Worm (Caenorhabditis elegans) whole organism, L3 larva: ENCODE measurements around the gene C29F9.5.

Experiments used
- daf-12 ChIP-seq: fragments of 150-350 bp; optimal IDR thresholded peaks from 2 replicates; lab custom pipeline; 2014; ENCODE audit warnings: missing biosample characterization, missing genetic modification reagents, missing genetic modification characterization
- lin-15B ChIP-seq: fragments of 150-350 bp; optimal IDR thresholded peaks from 2 replicates; lab custom pipeline; 2014; ENCODE audit warnings: missing biosample characterization, missing genetic modification characterization
- pha-4 ChIP-seq: fragments of 150-350 bp; optimal IDR thresholded peaks from 2 replicates; lab custom pipeline; 2014; ENCODE audit warnings: missing biosample characterization, missing genetic modification reagents, missing genetic modification characterization
- skn-1 ChIP-seq: fragments of 150-350 bp; optimal IDR thresholded peaks from 2 replicates; lab custom pipeline; 2014; ENCODE audit warnings: missing biosample characterization, missing genetic modification characterization
- snpc-4 ChIP-seq: fragments of 150-350 bp; optimal IDR thresholded peaks from 2 replicates; lab custom pipeline; 2014; ENCODE audit warnings: missing biosample characterization, missing genetic modification characterization
- unc-62 ChIP-seq: fragments of 150-350 bp; sonication (generic microtip); optimal IDR thresholded peaks from 4 replicates; lab custom pipeline; 2014; ENCODE audit warnings: missing biosample characterization, missing genetic modification reagents, missing genetic modification characterization
- zag-1 ChIP-seq: fragments of 150-350 bp; optimal IDR thresholded peaks from 2 replicates; lab custom pipeline; 2014; ENCODE audit warnings: missing biosample characterization, missing genetic modification characterization
- ztf-11 ChIP-seq: fragments of 150-350 bp; optimal IDR thresholded peaks from 2 replicates; lab custom pipeline; 2014; ENCODE audit warnings: missing biosample characterization, missing genetic modification characterization

- no peak for TF ChIP-seq skn-1 (tag; lab: Kevin White, UChicago)
- no peak for TF ChIP-seq unc-62 (GFP tag; lab: Kevin White, UChicago)
- no peak for TF ChIP-seq ztf-11
- TF ChIP-seq lin-15B (tag; lab: Kevin White, UChicago), result no peak
- TF ChIP-seq pha-4 (tag; lab: Kevin White, UChicago), result no peak
- TF ChIP-seq daf-12 (tag; lab: Kevin White, UChicago), result no peak
- TF ChIP-seq zag-1, result no peak
- no peak for TF ChIP-seq snpc-4 (tag; lab: Kevin White, UChicago)
Observed at ce11 chrIII:69652-70051, 47.7 kb upstream of the C29F9.5 start, which contains the start of gene spt-4.
